Fruit fly (Drosophila melanogaster) whole organism, adult: Measurements from ENCODE around the gene Tif-IA.

ENCODE experiments used
- CG11617 ChIP-seq: fragments of 200-800 bp; sonication (Bioruptor generic); optimal IDR thresholded peaks from 2 replicates; lab custom pipeline; 2017; ENCODE audit warnings: mild to moderate bottlenecking, missing biosample characterization, missing genetic modification reagents, missing genetic modification characterization
- CG12768 ChIP-seq: fragments of 200-800 bp; sonication (Bioruptor generic); optimal IDR thresholded peaks from 2 replicates; lab custom pipeline; 2017; ENCODE audit warnings: missing biosample characterization, missing genetic modification characterization, mild to moderate bottlenecking, moderate library complexity, missing genetic modification reagents
- CG14711 ChIP-seq: fragments of 200-800 bp; sonication (Bioruptor generic); optimal IDR thresholded peaks from 2 replicates; lab custom pipeline; 2018; ENCODE audit warnings: missing biosample characterization, mild to moderate bottlenecking, missing genetic modification characterization, moderate library complexity
- CG1620 ChIP-seq: fragments of 200-800 bp; sonication (Bioruptor generic); optimal IDR thresholded peaks from 2 replicates; lab custom pipeline; 2016; ENCODE audit warnings: missing biosample characterization, missing genetic modification characterization
- CG33017 ChIP-seq: fragments of 200-800 bp; sonication (Bioruptor generic); optimal IDR thresholded peaks from 2 replicates; lab custom pipeline; 2018; ENCODE audit warnings: missing biosample characterization, mild to moderate bottlenecking, missing genetic modification characterization, moderate library complexity
- CG5204 ChIP-seq: fragments of 200-800 bp; sonication (Bioruptor generic); optimal IDR thresholded peaks from 2 replicates; lab custom pipeline; 2016; ENCODE audit warnings: missing biosample characterization, missing genetic modification characterization
- CG7045 ChIP-seq: fragments of 200-800 bp; sonication (Bioruptor generic); optimal IDR thresholded peaks from 2 replicates; lab custom pipeline; 2017; ENCODE audit warnings: missing biosample characterization, mild to moderate bottlenecking, missing genetic modification characterization
- CG7101 ChIP-seq: fragments of 200-800 bp; sonication (Bioruptor generic); optimal IDR thresholded peaks from 2 replicates; lab custom pipeline; 2018; ENCODE audit warnings: missing biosample characterization, mild to moderate bottlenecking, missing genetic modification characterization, moderate library complexity
- Clk ChIP-seq: fragments of 200-800 bp; sonication (Bioruptor generic); optimal IDR thresholded peaks from 2 replicates; lab custom pipeline; 2017; ENCODE audit warnings: missing biosample characterization, missing genetic modification characterization
- Crg-1 ChIP-seq: fragments of 200-800 bp; sonication (Bioruptor generic); optimal IDR thresholded peaks from 2 replicates; lab custom pipeline; 2016; ENCODE audit warnings: missing biosample characterization, missing genetic modification characterization
- Hr96 ChIP-seq: fragments of 200-800 bp; sonication (Bioruptor generic); optimal IDR thresholded peaks from 2 replicates; lab custom pipeline; 2016; ENCODE audit warnings: missing biosample characterization, missing genetic modification characterization
- Mnt ChIP-seq: fragments of 200-800 bp; sonication (Bioruptor generic); optimal IDR thresholded peaks from 2 replicates; lab custom pipeline; 2016; ENCODE audit warnings: missing biosample characterization, mild to moderate bottlenecking, missing genetic modification characterization
- bab1 ChIP-seq: fragments of 200-800 bp; sonication (Bioruptor generic); optimal IDR thresholded peaks from 3 replicates; lab custom pipeline; 2019; ENCODE audit warnings: missing biosample characterization, mild to moderate bottlenecking, missing genetic modification characterization, moderate library complexity
- cic ChIP-seq: fragments of 200-800 bp; sonication (Bioruptor generic); optimal IDR thresholded peaks from 2 replicates; lab custom pipeline; 2017; ENCODE audit warnings: missing biosample characterization, mild to moderate bottlenecking, missing genetic modification characterization, moderate library complexity
- cnc ChIP-seq, 2 experiments: fragments of >200 bp; optimal IDR thresholded peaks; 2 replicates each; lab custom pipeline; 2017
- kay ChIP-seq: fragments of 200-800 bp; sonication (Bioruptor generic); peaks from one replicate; lab custom pipeline; 2016; ENCODE audit warnings: missing biosample characterization, missing genetic modification characterization, borderline replicate concordance
- pad ChIP-seq: fragments of 200-800 bp; sonication (Bioruptor generic); optimal IDR thresholded peaks from 3 replicates; lab custom pipeline; 2017; ENCODE audit warnings: missing biosample characterization, missing genetic modification characterization, mild to moderate bottlenecking, moderate library complexity, missing genetic modification reagents
- tj ChIP-seq: fragments of 200-800 bp; sonication (Bioruptor generic); optimal IDR thresholded peaks from 3 replicates; lab custom pipeline; 2017; ENCODE audit warnings: missing biosample characterization, mild to moderate bottlenecking, missing genetic modification characterization, moderate library complexity

The Tif-IA gene

dm6 chr2L:22281900-22282299 lies 32.2 kb downstream of the Tif-IA start:
- TF ChIP-seq cnc (optimal IDR thresholded peaks at IDR 0.05; lab: Kevin White, UChicago) (no peak), Clk (no peak), Mnt (GFP tag; lab: Kevin White, UChicago) (no peak), tj (GFP tag; lab: Kevin White, UChicago) (no peak), bab1 (GFP tag; lab: Kevin White, UChicago) (no peak), CG7045 (no peak), kay (GFP tag; lab: Kevin White, UChicago) (no peak), CG11617 (GFP tag; lab: Kevin White, UChicago) (no peak), CG14711 (no peak), Crg-1 (no peak), CG12768 (no peak), CG1620 (GFP tag; lab: Kevin White, UChicago) (no peak), CG5204 (GFP tag; lab: Kevin White, UChicago) (no peak), cic (GFP tag; lab: Kevin White, UChicago) (no peak), pad (no peak)

DNA sequence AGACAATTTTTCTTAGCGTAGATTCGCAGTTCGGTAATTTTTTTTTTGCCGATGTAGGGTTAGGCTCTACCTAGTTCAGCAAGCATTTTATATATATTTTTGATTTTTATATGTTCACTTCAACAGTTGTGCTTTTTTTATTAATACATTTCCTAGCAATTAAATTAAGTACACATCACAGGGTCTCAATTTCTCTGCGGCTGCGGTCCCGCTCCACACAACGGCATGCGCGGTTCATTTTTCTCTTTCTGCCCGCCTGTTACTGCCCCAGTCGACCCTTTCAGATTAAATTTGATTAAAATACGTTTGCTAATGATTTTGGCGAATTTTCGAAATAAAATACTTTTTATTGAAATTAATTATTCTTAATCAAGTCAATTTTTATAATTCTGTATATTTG lies 43.1 kb downstream of the Tif-IA start:
- TF ChIP-seq cic (GFP tag; lab: Kevin White, UChicago) = no peak
- TF ChIP-seq cnc (optimal IDR thresholded peaks at IDR 0.05; lab: Kevin White, UChicago) = no peak
- no peak for TF ChIP-seq CG7045
- no peak for TF ChIP-seq bab1 (GFP tag; lab: Kevin White, UChicago)
- no peak for TF ChIP-seq CG33017
- no peak for TF ChIP-seq Hr96 (GFP tag; lab: Kevin White, UChicago)
- TF ChIP-seq tj (GFP tag; lab: Kevin White, UChicago) = no peak
- no peak for TF ChIP-seq CG5204 (GFP tag; lab: Kevin White, UChicago)
- no peak for TF ChIP-seq Crg-1
- TF ChIP-seq Mnt (GFP tag; lab: Kevin White, UChicago) = no peak
- no peak for TF ChIP-seq kay (GFP tag; lab: Kevin White, UChicago)
- TF ChIP-seq CG1620 (GFP tag; lab: Kevin White, UChicago) = no peak
- TF ChIP-seq CG14711 = no peak
- no peak for TF ChIP-seq CG7101 (tag; lab: Kevin White, UChicago)
- no peak for TF ChIP-seq Clk
